Fruit fly (Drosophila melanogaster) whole organism, embryonic: ENCODE results near the gene form3.
A peak's percentile ranks its signal among the peaks of the same experiment; 100 is the strongest.

Source experiments
- BtbVII ChIP-seq: fragments of 200-800 bp; sonication (Bioruptor generic); optimal IDR thresholded peaks from 3 replicates; lab custom pipeline; 2017; ENCODE audit warnings: missing biosample characterization, mild to moderate bottlenecking, missing genetic modification characterization
- CG10979 ChIP-seq: fragments of 200-800 bp; sonication (Bioruptor generic); optimal IDR thresholded peaks from 2 replicates; lab custom pipeline; 2018; ENCODE audit warnings: missing biosample characterization, mild to moderate bottlenecking, missing genetic modification characterization, moderate library complexity
- CG11398 ChIP-seq: fragments of 200-800 bp; sonication (Bioruptor generic); optimal IDR thresholded peaks from 2 replicates; lab custom pipeline; 2016; ENCODE audit warnings: missing biosample characterization, missing genetic modification characterization
- CG11504 ChIP-seq: fragments of 200-800 bp; sonication (Bioruptor generic); optimal IDR thresholded peaks from 3 replicates; lab custom pipeline; 2019; ENCODE audit warnings: missing biosample characterization, mild to moderate bottlenecking, missing genetic modification characterization, moderate library complexity
- CG12236 ChIP-seq: fragments of 200-800 bp; sonication (Bioruptor generic); optimal IDR thresholded peaks from 2 replicates; lab custom pipeline; 2016; ENCODE audit warnings: missing biosample characterization, missing genetic modification characterization
- CG13123 ChIP-seq: fragments of 200-800 bp; sonication (Bioruptor generic); optimal IDR thresholded peaks from 2 replicates; lab custom pipeline; 2016; ENCODE audit warnings: missing biosample characterization, missing genetic modification characterization
- CG14441 ChIP-seq: fragments of 200-800 bp; sonication (Bioruptor generic); IDR thresholded peaks from 2 replicates; pipeline ENCODE4 v1.3.6; 2022; ENCODE audit warnings: missing biosample characterization, missing genetic modification characterization
- CG30431 ChIP-seq: fragments of 200-800 bp; sonication (Bioruptor generic); optimal IDR thresholded peaks from 2 replicates; lab custom pipeline; 2017; ENCODE audit warnings: missing biosample characterization, missing genetic modification characterization
- CG3281 ChIP-seq: fragments of 200-800 bp; sonication (Bioruptor generic); optimal IDR thresholded peaks from 3 replicates; lab custom pipeline; 2017; ENCODE audit warnings: missing biosample characterization, mild to moderate bottlenecking, missing genetic modification characterization
- CG34224 ChIP-seq: fragments of 200-800 bp; sonication (Bioruptor generic); IDR thresholded peaks from 3 replicates; pipeline ENCODE4 v1.3.6; 2022; ENCODE audit warnings: missing biosample characterization, missing genetic modification characterization; ENCODE audit not compliant: partially characterized antibody
- CG34422 ChIP-seq: fragments of 200-800 bp; sonication (Bioruptor generic); IDR thresholded peaks from 3 replicates; pipeline ENCODE4 v1.3.6; 2022; ENCODE audit warnings: missing biosample characterization, missing genetic modification characterization
- CG4854 ChIP-seq: fragments of 200-800 bp; sonication (Bioruptor generic); optimal IDR thresholded peaks from 2 replicates; lab custom pipeline; 2016; ENCODE audit warnings: missing biosample characterization, missing genetic modification characterization, inconsistent platforms
- CG7357 ChIP-seq: fragments of 200-800 bp; sonication (Bioruptor generic); IDR thresholded peaks from 3 replicates; pipeline ENCODE4 v1.3.6; 2022; ENCODE audit warnings: missing biosample characterization, missing genetic modification characterization
- CG7839 ChIP-seq: fragments of 200-800 bp; sonication (Bioruptor generic); optimal IDR thresholded peaks from 3 replicates; lab custom pipeline; 2018; ENCODE audit warnings: missing biosample characterization, mild to moderate bottlenecking, missing genetic modification characterization, moderate library complexity
- CG9215 ChIP-seq: fragments of 200-800 bp; sonication (Bioruptor generic); IDR thresholded peaks from 2 replicates; pipeline ENCODE4 v1.3.6; 2022; ENCODE audit warnings: missing biosample characterization, missing genetic modification characterization
- CoRest ChIP-seq: fragments of 200-800 bp; sonication (Bioruptor generic); optimal IDR thresholded peaks from 3 replicates; lab custom pipeline; 2018; ENCODE audit warnings: missing biosample characterization, mild to moderate bottlenecking, missing genetic modification characterization, moderate library complexity
- E2f1 ChIP-seq: fragments of 200-800 bp; sonication (Bioruptor generic); IDR thresholded peaks from 2 replicates; pipeline ENCODE4 v1.3.6; 2022; ENCODE audit warnings: missing biosample characterization, missing genetic modification characterization
- ERR ChIP-seq: fragments of 200-800 bp; sonication (Bioruptor generic); optimal IDR thresholded peaks from 2 replicates; lab custom pipeline; 2016; ENCODE audit warnings: missing biosample characterization, missing genetic modification characterization
- Ets65A ChIP-seq: fragments of 200-800 bp; sonication (Bioruptor generic); peaks from one replicate; lab custom pipeline; 2016; ENCODE audit warnings: missing biosample characterization, missing genetic modification characterization
- Med ChIP-seq: fragments of 200-800 bp; sonication (Bioruptor generic); peaks from one replicate; lab custom pipeline; 2016; ENCODE audit warnings: missing biosample characterization, missing genetic modification characterization, mild to moderate bottlenecking, inconsistent platforms, moderate library complexity
- Meics ChIP-seq: fragments of 200-800 bp; sonication (Bioruptor generic); optimal IDR thresholded peaks from 2 replicates; lab custom pipeline; 2017; ENCODE audit warnings: missing biosample characterization, mild to moderate bottlenecking, missing genetic modification characterization
- Sin3A ChIP-seq: fragments of >200 bp; optimal IDR thresholded peaks from 2 replicates; lab custom pipeline; 2018
- Sry-β ChIP-seq: fragments of 200-800 bp; sonication (Bioruptor generic); optimal IDR thresholded peaks from 2 replicates; lab custom pipeline; 2018; ENCODE audit warnings: missing biosample characterization, mild to moderate bottlenecking, missing genetic modification characterization, moderate library complexity
- Xrp1 ChIP-seq: fragments of 200-800 bp; sonication (Bioruptor generic); IDR thresholded peaks from 2 replicates; pipeline ENCODE4 v1.3.6; 2022; ENCODE audit warnings: missing biosample characterization, missing genetic modification characterization
- ara ChIP-seq: fragments of 200-800 bp; sonication (Bioruptor generic); IDR thresholded peaks from 2 replicates; pipeline ENCODE4 v1.3.6; 2022; ENCODE audit warnings: missing biosample characterization, missing genetic modification characterization
- br ChIP-seq: fragments of >200 bp; optimal IDR thresholded peaks from 2 replicates; lab custom pipeline; 2017
- bsh ChIP-seq, 2 experiments: fragments of 200-800 bp; sonication (Bioruptor generic); optimal IDR thresholded peaks; 2 replicates each; lab custom pipeline; 2017 to 2018; ENCODE audit warnings: mild to moderate bottlenecking in 2 of 2, missing biosample characterization in 2 of 2, missing genetic modification characterization in 2 of 2, moderate library complexity in 1 of 2
- danr ChIP-seq: fragments of 200-800 bp; sonication (Bioruptor generic); IDR thresholded peaks from 2 replicates; pipeline ENCODE4 v1.3.6; 2022; ENCODE audit warnings: missing biosample characterization, missing genetic modification characterization
- dysf ChIP-seq: fragments of 200-800 bp; sonication (Bioruptor generic); IDR thresholded peaks from 3 replicates; pipeline ENCODE4 v1.3.6; 2022; ENCODE audit warnings: missing biosample characterization, missing genetic modification characterization
- ewg ChIP-seq: fragments of 200-800 bp; sonication (Bioruptor generic); optimal IDR thresholded peaks from 3 replicates; lab custom pipeline; 2017; ENCODE audit warnings: mild to moderate bottlenecking, missing biosample characterization, missing genetic modification reagents, missing genetic modification characterization
- ftz-f1 ChIP-seq: fragments of 200-800 bp; sonication (Bioruptor generic); optimal IDR thresholded peaks from 2 replicates; lab custom pipeline; 2016; ENCODE audit warnings: missing biosample characterization, missing genetic modification characterization
- fu2 ChIP-seq: fragments of 200-800 bp; sonication (Bioruptor generic); optimal IDR thresholded peaks from 2 replicates; lab custom pipeline; 2016; ENCODE audit warnings: missing biosample characterization, missing genetic modification characterization
- gce ChIP-seq: fragments of 200-800 bp; sonication (Bioruptor generic); IDR thresholded peaks from 3 replicates; pipeline ENCODE4 v1.3.6; 2022; ENCODE audit warnings: missing biosample characterization, missing genetic modification characterization
- grau ChIP-seq: fragments of 200-800 bp; optimal IDR thresholded peaks from 3 replicates; lab custom pipeline; 2019; ENCODE audit warnings: missing biosample characterization, mild to moderate bottlenecking, missing genetic modification characterization, moderate library complexity
- gsb ChIP-seq: fragments of 200-800 bp; sonication (Bioruptor generic); IDR thresholded peaks from 2 replicates; pipeline ENCODE4 v1.3.6; 2022; ENCODE audit warnings: missing biosample characterization, missing genetic modification characterization
- lbe ChIP-seq: fragments of 200-800 bp; sonication (Bioruptor generic); optimal IDR thresholded peaks from 2 replicates; lab custom pipeline; 2016; ENCODE audit warnings: missing biosample characterization, mild to moderate bottlenecking, missing genetic modification characterization
- lilli ChIP-seq: fragments of 200-800 bp; sonication (Bioruptor generic); optimal IDR thresholded peaks from 3 replicates; lab custom pipeline; 2016; ENCODE audit warnings: missing biosample characterization, missing genetic modification characterization
- lmd ChIP-seq: fragments of 200-800 bp; sonication (Bioruptor generic); IDR thresholded peaks from 2 replicates; pipeline ENCODE4 v1.3.6; 2022; ENCODE audit warnings: missing biosample characterization, missing genetic modification characterization
- nmo ChIP-seq: fragments of 200-800 bp; sonication (Bioruptor generic); optimal IDR thresholded peaks from 2 replicates; lab custom pipeline; 2018; ENCODE audit warnings: missing biosample characterization, mild to moderate bottlenecking, missing genetic modification characterization, moderate library complexity
- odd ChIP-seq: fragments of 200-800 bp; sonication (Bioruptor generic); optimal IDR thresholded peaks from 2 replicates; lab custom pipeline; 2017; ENCODE audit warnings: missing biosample characterization, mild to moderate bottlenecking, missing genetic modification characterization
- phol ChIP-seq: fragments of 200-800 bp; sonication (Bioruptor generic); optimal IDR thresholded peaks from 3 replicates; lab custom pipeline; 2018; ENCODE audit warnings: missing biosample characterization, mild to moderate bottlenecking, missing genetic modification characterization, moderate library complexity
- pros ChIP-seq: fragments of 200-800 bp; sonication (Bioruptor generic); optimal IDR thresholded peaks from 3 replicates; lab custom pipeline; 2019; ENCODE audit warnings: missing biosample characterization, mild to moderate bottlenecking, missing genetic modification characterization, moderate library complexity
- pzg ChIP-seq: fragments of 200-800 bp; sonication (Bioruptor generic); optimal IDR thresholded peaks from 3 replicates; lab custom pipeline; 2018; ENCODE audit warnings: missing biosample characterization, mild to moderate bottlenecking, missing genetic modification characterization, moderate library complexity
- row ChIP-seq: fragments of 200-800 bp; sonication (Bioruptor generic); IDR thresholded peaks from 3 replicates; pipeline ENCODE4 v1.3.6; 2022; ENCODE audit warnings: missing biosample characterization, missing genetic modification characterization
- run ChIP-seq: fragments of 200-800 bp; sonication (Bioruptor generic); optimal IDR thresholded peaks from 3 replicates; lab custom pipeline; 2018; ENCODE audit warnings: missing biosample characterization, mild to moderate bottlenecking, missing genetic modification characterization
- sens ChIP-seq: fragments of 200-800 bp; sonication (Bioruptor generic); peaks from one replicate; lab custom pipeline; 2016; ENCODE audit warnings: missing biosample characterization, missing genetic modification characterization
- sisA ChIP-seq: fragments of 200-800 bp; sonication (Bioruptor generic); IDR thresholded peaks from 2 replicates; pipeline ENCODE4 v1.3.6; 2022; ENCODE audit warnings: missing biosample characterization, missing genetic modification characterization

The form3 gene

dm6 chr3L:7105693-7106092, 11.1 kb downstream of the form3 start (continued):
- TF ChIP-seq br (lab: Kevin White, UChicago), result no peak
- TF ChIP-seq pros, result no peak
- peak; percentile 8 for TF ChIP-seq CG7839 (tag; lab: Kevin White, UChicago)
- no peak for TF ChIP-seq lilli (GFP tag; lab: Kevin White, UChicago)
- TF ChIP-seq Sry-β, result no peak
- no peak for TF ChIP-seq gsb
- TF ChIP-seq pzg (GFP tag; lab: Kevin White, UChicago), result no peak
- TF ChIP-seq fu2 (GFP tag; lab: Kevin White, UChicago), result no peak
- peak; percentile 35 for TF ChIP-seq CG10979 (tag; lab: Kevin White, UChicago)
- no peak for TF ChIP-seq ftz-f1
- no peak for TF ChIP-seq CG14441 (GFP tag; lab: Robert Waterston, UW)
- TF ChIP-seq CG3281, result no peak
- TF ChIP-seq CoRest (tag; lab: Kevin White, UChicago), result no peak

dm6 chr3L:7113010-7113409, 18.4 kb downstream of the form3 start:
- TF ChIP-seq run (tag; lab: Kevin White, UChicago), result no peak
- no peak for TF ChIP-seq CG30431
- no peak for TF ChIP-seq BtbVII (GFP tag; lab: Kevin White, UChicago)
- TF ChIP-seq sens (GFP tag; lab: Kevin White, UChicago), result peak; percentile 57
- no peak for TF ChIP-seq Sin3A (lab: Kevin White, UChicago)
- peak; percentile 35 for TF ChIP-seq Ets65A (GFP tag; lab: Kevin White, UChicago)
- TF ChIP-seq danr (GFP tag; lab: Robert Waterston, UW), result no peak
- TF ChIP-seq CG34422, result no peak
- TF ChIP-seq CG7357, result 0 out of 3 replicates have a peak, but pooled peaks have one; percentile 23
- TF ChIP-seq gce (GFP tag; lab: Robert Waterston, UW), result no peak
- peak; percentile 39; the same call in 2 of the 3 replicates for TF ChIP-seq row (GFP tag; lab: Robert Waterston, UW)
- no peak for TF ChIP-seq nmo (GFP tag; lab: Kevin White, UChicago)
- TF ChIP-seq dysf (GFP tag; lab: Robert Waterston, UW), result 0 out of 3 replicates have a peak, but pooled peaks have one; percentile 10
- no peak for TF ChIP-seq CG34224 (GFP tag; lab: Robert Waterston, UW)
- peak in 1 of 2 experiments; percentile 31 for TF ChIP-seq bsh (GFP tag; optimal IDR thresholded peaks at IDR 0.05; lab: Kevin White, UChicago)
- TF ChIP-seq CG11398 (GFP tag; lab: Kevin White, UChicago), result no peak
- no peak for TF ChIP-seq ara (GFP tag; lab: Robert Waterston, UW)
- TF ChIP-seq grau (tag; lab: Kevin White, UChicago), result peak; percentile 74
- no peak for TF ChIP-seq CG9215 (GFP tag; lab: Robert Waterston, UW)
- peak; percentile 8 for TF ChIP-seq Med (GFP tag; lab: Kevin White, UChicago)
- TF ChIP-seq CG4854 (GFP tag; lab: Kevin White, UChicago), result no peak
- TF ChIP-seq Meics (GFP tag; lab: Kevin White, UChicago), result no peak
- TF ChIP-seq lmd (GFP tag; lab: Robert Waterston, UW), result 0 out of 2 replicates have a peak, but pooled peaks have one; percentile 10
- TF ChIP-seq CG13123 (GFP tag; lab: Kevin White, UChicago), result no peak
- no peak for TF ChIP-seq odd
- TF ChIP-seq sisA, result no peak
- no peak for TF ChIP-seq ERR (GFP tag; lab: Kevin White, UChicago)
- TF ChIP-seq ewg (GFP tag; lab: Kevin White, UChicago), result peak; percentile 11
- peak; percentile 6 for TF ChIP-seq CG11504 (tag; lab: Kevin White, UChicago)
- no peak for TF ChIP-seq CG12236
- TF ChIP-seq E2f1, result no peak
- TF ChIP-seq lbe, result no peak
- peak; percentile 26; the same call in 1 of the 2 replicates for TF ChIP-seq Xrp1 (GFP tag; lab: Robert Waterston, UW)
- TF ChIP-seq phol (tag; lab: Kevin White, UChicago), result peak; percentile 23
- TF ChIP-seq, all 482 proteins: peak for 13
